Worm (Caenorhabditis elegans): ENCODE results near the gene tag-322.

- TF ChIP-seq ztf-11 (tag; optimal IDR thresholded peaks at IDR 0.05), result no peak
- TF ChIP-seq snpc-4 (tag; optimal IDR thresholded peaks at IDR 0.05), result no peak
- TF ChIP-seq C34B4.2 (tag; optimal IDR thresholded peaks at IDR 0.05), result no peak
- TF ChIP-seq aly-2 (tag; optimal IDR thresholded peaks at IDR 0.05), result peak; percentile 23
- no peak for TF ChIP-seq nhr-77 (tag; optimal IDR thresholded peaks at IDR 0.05)
- no peak for TF ChIP-seq skn-1 (tag; optimal IDR thresholded peaks at IDR 0.05)
- no peak for TF ChIP-seq nhr-76 (tag; optimal IDR thresholded peaks at IDR 0.05)
- TF ChIP-seq unc-98 (GFP tag; IDR thresholded peaks at IDR 0.05), result no peak
- TF ChIP-seq fkh-4 (tag; optimal IDR thresholded peaks at IDR 0.05; ENCODE audit: borderline replicate concordance), result no peak
- TF ChIP-seq unc-62 (GFP tag; optimal IDR thresholded peaks at IDR 0.05), result no peak
- no peak for TF ChIP-seq ceh-82 (tag; optimal IDR thresholded peaks at IDR 0.05)
- no peak for TF ChIP-seq efl-1 (optimal IDR thresholded peaks at IDR 0.05)
- TF ChIP-seq efl-1 (GFP tag; optimal IDR thresholded peaks at IDR 0.05 in 1 of 2), result peak in 1 of 2 experiments; percentile 55
- no peak for TF ChIP-seq fkh-10 (GFP tag; optimal IDR thresholded peaks at IDR 0.05)
- TF ChIP-seq zag-1 (tag; optimal IDR thresholded peaks at IDR 0.05), result no peak
Measured at ce11 chrIV:7824649-7825048, 39.3 kb upstream of the tag-322 start.
